Fruit fly (Drosophila melanogaster) whole organism, embryonic: ENCODE data around the gene CG31872.

Source experiments
- BtbVII ChIP-seq: fragments of 200-800 bp; sonication (Bioruptor generic); optimal IDR thresholded peaks from 3 replicates; lab custom pipeline; 2017; ENCODE audit warnings: missing biosample characterization, mild to moderate bottlenecking, missing genetic modification characterization
- CG10209 ChIP-seq: fragments of 200-800 bp; sonication (Bioruptor generic); optimal IDR thresholded peaks from 3 replicates; lab custom pipeline; 2017; ENCODE audit warnings: missing biosample characterization, mild to moderate bottlenecking, missing genetic modification characterization, missing genetic modification reagents
- CG11456 ChIP-seq: fragments of 200-800 bp; sonication (Bioruptor generic); IDR thresholded peaks from 3 replicates; pipeline ENCODE4 v1.3.6; 2022; ENCODE audit warnings: missing biosample characterization, missing genetic modification characterization
- CG12071 ChIP-seq: fragments of 200-800 bp; sonication (Bioruptor generic); optimal IDR thresholded peaks from 3 replicates; lab custom pipeline; 2018; ENCODE audit warnings: missing biosample characterization, mild to moderate bottlenecking, missing genetic modification characterization
- CG12155 ChIP-seq: fragments of 200-800 bp; sonication (Bioruptor generic); optimal IDR thresholded peaks from 3 replicates; lab custom pipeline; 2016; ENCODE audit warnings: missing biosample characterization, missing genetic modification characterization
- CG12219 ChIP-seq: fragments of 200-800 bp; sonication (Bioruptor generic); optimal IDR thresholded peaks from 3 replicates; lab custom pipeline; 2018; ENCODE audit warnings: missing biosample characterization, mild to moderate bottlenecking, missing genetic modification characterization
- CG1233 ChIP-seq: fragments of 200-800 bp; sonication (Bioruptor generic); optimal IDR thresholded peaks from 4 replicates; lab custom pipeline; 2018; ENCODE audit warnings: missing biosample characterization, mild to moderate bottlenecking, missing genetic modification characterization
- CG13296 ChIP-seq: fragments of 200-800 bp; sonication (Bioruptor generic); optimal IDR thresholded peaks from 3 replicates; lab custom pipeline; 2018; ENCODE audit warnings: missing biosample characterization, mild to moderate bottlenecking, missing genetic modification characterization
- CG13424 ChIP-seq: fragments of 200-800 bp; sonication (Bioruptor generic); optimal IDR thresholded peaks from 2 replicates; lab custom pipeline; 2019; ENCODE audit warnings: missing biosample characterization, mild to moderate bottlenecking, missing genetic modification characterization, moderate library complexity
- CG15073 ChIP-seq: fragments of 200-800 bp; sonication (Bioruptor generic); optimal IDR thresholded peaks from 2 replicates; lab custom pipeline; 2016; ENCODE audit warnings: missing biosample characterization, missing genetic modification characterization
- CG1647 ChIP-seq: fragments of 200-800 bp; sonication (Bioruptor generic); optimal IDR thresholded peaks from 3 replicates; lab custom pipeline; 2016; ENCODE audit warnings: missing biosample characterization, missing genetic modification characterization
- CG17328 ChIP-seq: fragments of 200-800 bp; sonication (Bioruptor generic); IDR thresholded peaks from 2 replicates; pipeline ENCODE4 v1.3.6; 2022; ENCODE audit warnings: missing biosample characterization, missing genetic modification characterization
- CG18764 ChIP-seq: fragments of 200-800 bp; sonication (Bioruptor generic); optimal IDR thresholded peaks from 3 replicates; lab custom pipeline; 2016; ENCODE audit warnings: missing biosample characterization, missing genetic modification characterization
- CG43689 ChIP-seq: fragments of 200-800 bp; sonication (Bioruptor generic); IDR thresholded peaks from 2 replicates; pipeline ENCODE4 v1.3.6; 2022; ENCODE audit warnings: missing biosample characterization, missing genetic modification characterization
- CG4730 ChIP-seq: fragments of 200-800 bp; sonication (Bioruptor generic); IDR thresholded peaks from 2 replicates; pipeline ENCODE4 v1.3.6; 2022; ENCODE audit warnings: missing biosample characterization, missing genetic modification characterization
- CG6272 ChIP-seq: fragments of 200-800 bp; sonication (Bioruptor generic); IDR thresholded peaks from 2 replicates; pipeline ENCODE4 v1.3.6; 2022; ENCODE audit warnings: missing biosample characterization, missing genetic modification characterization
- CG6654 ChIP-seq: fragments of 200-800 bp; sonication (Bioruptor generic); optimal IDR thresholded peaks from 2 replicates; lab custom pipeline; 2017; ENCODE audit warnings: missing biosample characterization, mild to moderate bottlenecking, missing genetic modification characterization
- CG7271 ChIP-seq: fragments of 200-800 bp; sonication (Bioruptor generic); optimal IDR thresholded peaks from 2 replicates; lab custom pipeline; 2018; ENCODE audit warnings: missing biosample characterization, mild to moderate bottlenecking, missing genetic modification characterization, moderate library complexity
- CG8359 ChIP-seq: fragments of 200-800 bp; sonication (Bioruptor generic); optimal IDR thresholded peaks from 2 replicates; lab custom pipeline; 2017; ENCODE audit warnings: missing biosample characterization, mild to moderate bottlenecking, missing genetic modification characterization, borderline replicate concordance
- D ChIP-seq, 2 experiments: fragments of 200-800 bp in 1 of 2; fragments of >200 bp in 1 of 2; sonication (Bioruptor generic) in 1 of 2; optimal IDR thresholded peaks; 2 replicates in 1 of 2; 3 replicates in 1 of 2; lab custom pipeline; 2017; ENCODE audit warnings: mild to moderate bottlenecking in 1 of 2, missing biosample characterization in 1 of 2, missing genetic modification characterization in 1 of 2, missing genetic modification reagents in 1 of 2
- Deaf1 ChIP-seq: fragments of 200-800 bp; optimal IDR thresholded peaks from 3 replicates; lab custom pipeline; 2019; ENCODE audit warnings: missing biosample characterization, mild to moderate bottlenecking, missing genetic modification characterization, moderate library complexity
- Dip3 ChIP-seq: fragments of 200-800 bp; sonication (Bioruptor generic); optimal IDR thresholded peaks from 3 replicates; lab custom pipeline; 2016; ENCODE audit warnings: missing biosample characterization, missing genetic modification characterization
- Gsc ChIP-seq: fragments of 200-800 bp; sonication (Bioruptor generic); IDR thresholded peaks from 2 replicates; pipeline ENCODE4 v1.3.6; 2022; ENCODE audit warnings: missing biosample characterization, missing genetic modification characterization
- HLH54F ChIP-seq: fragments of 200-800 bp; sonication (Bioruptor generic); optimal IDR thresholded peaks from 3 replicates; lab custom pipeline; 2016; ENCODE audit warnings: missing biosample characterization, missing genetic modification characterization
- Max ChIP-seq: fragments of 200-800 bp; sonication (Bioruptor generic); optimal IDR thresholded peaks from 2 replicates; lab custom pipeline; 2016; ENCODE audit warnings: missing biosample characterization, mild to moderate bottlenecking, missing genetic modification characterization
- Sox100B ChIP-seq: fragments of 200-800 bp; sonication (Bioruptor generic); optimal IDR thresholded peaks from 3 replicates; lab custom pipeline; 2018; ENCODE audit warnings: missing biosample characterization, mild to moderate bottlenecking, missing genetic modification characterization
- Sry-δ ChIP-seq: fragments of 200-800 bp; sonication (Bioruptor generic); optimal IDR thresholded peaks from 2 replicates; lab custom pipeline; 2016; ENCODE audit warnings: missing biosample characterization, missing genetic modification characterization
- ac ChIP-seq: fragments of 200-800 bp; sonication (Bioruptor generic); optimal IDR thresholded peaks from 3 replicates; lab custom pipeline; 2017; ENCODE audit warnings: missing biosample characterization, mild to moderate bottlenecking, missing genetic modification characterization
- ase ChIP-seq: fragments of 200-800 bp; sonication (Bioruptor generic); IDR thresholded peaks from 3 replicates; pipeline ENCODE4 v1.3.6; 2022; ENCODE audit warnings: missing biosample characterization, missing genetic modification characterization
- br ChIP-seq: fragments of >200 bp; optimal IDR thresholded peaks from 2 replicates; lab custom pipeline; 2017
- cato ChIP-seq: fragments of 200-800 bp; sonication (Bioruptor generic); optimal IDR thresholded peaks from 2 replicates; lab custom pipeline; 2016; ENCODE audit warnings: missing biosample characterization, missing genetic modification characterization, borderline replicate concordance
- caup ChIP-seq: fragments of 200-800 bp; sonication (Bioruptor generic); optimal IDR thresholded peaks from 3 replicates; lab custom pipeline; 2017; ENCODE audit warnings: missing biosample characterization, mild to moderate bottlenecking, missing genetic modification characterization, moderate library complexity; ENCODE audit not compliant: severe bottlenecking
- chif ChIP-seq, 2 experiments: fragments of 200-800 bp; sonication (Bioruptor generic); optimal IDR thresholded peaks; 3 replicates each; lab custom pipeline; 2016; ENCODE audit warnings: missing biosample characterization in 2 of 2, missing genetic modification characterization in 2 of 2
- dmrt99B ChIP-seq: fragments of 200-800 bp; sonication (Bioruptor generic); optimal IDR thresholded peaks from 2 replicates; lab custom pipeline; 2018; ENCODE audit warnings: missing biosample characterization, mild to moderate bottlenecking, missing genetic modification characterization, moderate library complexity
- ewg ChIP-seq: fragments of 200-800 bp; sonication (Bioruptor generic); optimal IDR thresholded peaks from 3 replicates; lab custom pipeline; 2017; ENCODE audit warnings: mild to moderate bottlenecking, missing biosample characterization, missing genetic modification reagents, missing genetic modification characterization
- hb ChIP-seq: fragments of 200-800 bp; sonication (Bioruptor generic); IDR thresholded peaks from 3 replicates; pipeline ENCODE4 v1.3.6; 2022; ENCODE audit warnings: missing biosample characterization, missing genetic modification characterization; ENCODE audit not compliant: partially characterized antibody
- her ChIP-seq: fragments of 200-800 bp; sonication (Bioruptor generic); optimal IDR thresholded peaks from 2 replicates; lab custom pipeline; 2016; ENCODE audit warnings: missing biosample characterization, missing genetic modification characterization
- hkb ChIP-seq, 2 experiments: fragments of 200-800 bp in 1 of 2; fragments of >200 bp in 1 of 2; sonication (Bioruptor generic) in 1 of 2; IDR thresholded peaks in 1 of 2; optimal IDR thresholded peaks in 1 of 2; 2 replicates each; pipeline versions ENCODE4 v1.3.6 to Lab custom; 2017 to 2022; ENCODE audit warnings: missing biosample characterization in 1 of 2, missing genetic modification characterization in 1 of 2
- jumu ChIP-seq: fragments of 200-800 bp; sonication (Bioruptor generic); optimal IDR thresholded peaks from 3 replicates; lab custom pipeline; 2016; ENCODE audit warnings: missing biosample characterization, missing genetic modification characterization
- knrl ChIP-seq: fragments of 200-800 bp; sonication (Bioruptor generic); IDR thresholded peaks from 3 replicates; pipeline ENCODE4 v1.3.6; 2022; ENCODE audit warnings: missing biosample characterization, missing genetic modification characterization; ENCODE audit not compliant: partially characterized antibody
- lola ChIP-seq, 3 experiments: fragments of >200 bp in 2 of 3; fragments of 200-800 bp in 1 of 3; sonication (Bioruptor generic) in 1 of 3; optimal IDR thresholded peaks; 2 replicates each; lab custom pipeline; 2017 to 2019; ENCODE audit warnings: missing biosample characterization in 3 of 3, missing genetic modification characterization in 3 of 3, mild to moderate bottlenecking in 1 of 3, moderate library complexity in 1 of 3
- mld ChIP-seq: fragments of 200-800 bp; sonication (Bioruptor generic); IDR thresholded peaks from 3 replicates; pipeline ENCODE4 v1.3.6; 2022; ENCODE audit warnings: missing biosample characterization, missing genetic modification characterization; ENCODE audit not compliant: partially characterized antibody
- nerfin-1 ChIP-seq: fragments of 200-800 bp; sonication (Bioruptor generic); optimal IDR thresholded peaks from 3 replicates; lab custom pipeline; 2019; ENCODE audit warnings: missing biosample characterization, mild to moderate bottlenecking, missing genetic modification characterization, moderate library complexity
- otp ChIP-seq: fragments of 200-800 bp; sonication (Bioruptor generic); IDR thresholded peaks from 3 replicates; pipeline ENCODE4, ENCODE4 v1.3.6; 2022; ENCODE audit warnings: missing biosample characterization, missing genetic modification characterization
- pan ChIP-seq, 4 experiments: fragments of >200 bp in 3 of 4; fragments of 200-800 bp in 1 of 4; sonication (Bioruptor generic) in 1 of 4; optimal IDR thresholded peaks in 3 of 4; IDR thresholded peaks in 1 of 4; 2 replicates each; pipeline versions ENCODE4 v1.3.6 to Lab custom; 2017 to 2022; ENCODE audit warnings: missing biosample characterization in 2 of 4, missing genetic modification characterization in 2 of 4, mixed read lengths in 1 of 4
- row ChIP-seq: fragments of 200-800 bp; sonication (Bioruptor generic); IDR thresholded peaks from 3 replicates; pipeline ENCODE4 v1.3.6; 2022; ENCODE audit warnings: missing biosample characterization, missing genetic modification characterization
- sisA ChIP-seq: fragments of 200-800 bp; sonication (Bioruptor generic); IDR thresholded peaks from 2 replicates; pipeline ENCODE4 v1.3.6; 2022; ENCODE audit warnings: missing biosample characterization, missing genetic modification characterization
- tx ChIP-seq: fragments of 200-800 bp; sonication (Bioruptor generic); optimal IDR thresholded peaks from 2 replicates; lab custom pipeline; 2016; ENCODE audit warnings: missing biosample characterization, missing genetic modification characterization

The CG31872 gene

dm6 chr2L:10665603-10666002, 25.9 kb downstream of the CG31872 start (continued):
- TF ChIP-seq Sox100B, result peak; percentile 63
- TF ChIP-seq CG12219, result peak; percentile 78
- peak; percentile 85 for TF ChIP-seq sisA
- peak; percentile 85 for TF ChIP-seq CG43689
- peak; percentile 46 for TF ChIP-seq CG18764 (GFP tag; lab: Kevin White, UChicago)
- peak; percentile 74 for TF ChIP-seq CG13296
- TF ChIP-seq CG10209 (GFP tag; lab: Kevin White, UChicago), result peak; percentile 74
- no peak for TF ChIP-seq pan (optimal IDR thresholded peaks at IDR 0.05; lab: Kevin White, UChicago)
- TF ChIP-seq pan (GFP tag; optimal IDR thresholded peaks at IDR 0.05 in 1 of 2, IDR thresholded peaks at IDR 0.05 in 1 of 2), result peak in 1 of 2 experiments; percentile 93
- TF ChIP-seq CG13424 (tag; lab: Kevin White, UChicago), result peak; percentile 83
- peak; percentile 36; the same call in 1 of the 2 replicates for TF ChIP-seq Gsc (GFP tag; lab: Robert Waterston, UW)
- peak; percentile 56 for TF ChIP-seq CG12155
- no peak for TF ChIP-seq CG15073 (GFP tag; lab: Kevin White, UChicago)
- TF ChIP-seq row, result peak; percentile 90
- TF ChIP-seq CG6654 (GFP tag; lab: Kevin White, UChicago), result peak; percentile 33
- peak; percentile 53 for TF ChIP-seq ewg
- TF ChIP-seq Max (GFP tag; lab: Kevin White, UChicago), result peak; percentile 48
- peak; percentile 72 for TF ChIP-seq tx (GFP tag; lab: Kevin White, UChicago)
- TF ChIP-seq caup (GFP tag; lab: Kevin White, UChicago), result peak; percentile 68
- peak; percentile 83 for TF ChIP-seq otp (GFP tag; lab: Robert Waterston, UW)
- TF ChIP-seq Dip3 (GFP tag; lab: Kevin White, UChicago), result peak; percentile 69
- peak; percentile 3 for TF ChIP-seq Deaf1
- TF ChIP-seq cato (GFP tag; lab: Kevin White, UChicago), result peak; percentile 33
- peak; percentile 84; the same call in 2 of the 3 replicates for TF ChIP-seq CG11456 (GFP tag; lab: Robert Waterston, UW)
- peak; percentile 70 for TF ChIP-seq HLH54F (GFP tag; lab: Kevin White, UChicago)
- TF ChIP-seq BtbVII (GFP tag; lab: Kevin White, UChicago), result peak; percentile 19
- TF ChIP-seq CG6272 (GFP tag; lab: Robert Waterston, UW), result peak; percentile 75
- TF ChIP-seq chif (GFP tag; optimal IDR thresholded peaks at IDR 0.05; lab: Kevin White, UChicago), result peak; percentile 69 to 77
- TF ChIP-seq ase (GFP tag; lab: Robert Waterston, UW), result peak; percentile 86
- TF ChIP-seq mld (GFP tag; lab: Robert Waterston, UW), result no peak
- peak; percentile 65 for TF ChIP-seq CG1647 (GFP tag; lab: Kevin White, UChicago)
- no peak for TF ChIP-seq ac
- peak; percentile 12 for TF ChIP-seq CG7271 (tag; lab: Kevin White, UChicago)
- TF ChIP-seq CG17328, result peak; percentile 75
- TF ChIP-seq dmrt99B (tag; lab: Kevin White, UChicago), result peak; percentile 87
- peak; percentile 38 for TF ChIP-seq Sry-δ
- no peak for TF ChIP-seq knrl (GFP tag; lab: Robert Waterston, UW)
- peak; percentile 60 for TF ChIP-seq CG1233 (GFP tag; lab: Kevin White, UChicago)
- TF ChIP-seq lola (GFP tag; optimal IDR thresholded peaks at IDR 0.05; lab: Kevin White, UChicago), result no peak
- no peak for TF ChIP-seq hkb (optimal IDR thresholded peaks at IDR 0.05; lab: Kevin White, UChicago)
- TF ChIP-seq hkb (GFP tag; IDR thresholded peaks at IDR 0.05; lab: Robert Waterston, UW), result peak; percentile 95
- no peak for TF ChIP-seq hb (GFP tag; lab: Robert Waterston, UW)
- peak; percentile 75 for TF ChIP-seq her (GFP tag; lab: Kevin White, UChicago)
- TF ChIP-seq D (optimal IDR thresholded peaks at IDR 0.05; lab: Kevin White, UChicago), result no peak
- peak; percentile 3 for TF ChIP-seq D (GFP tag; optimal IDR thresholded peaks at IDR 0.05; lab: Kevin White, UChicago)
- TF ChIP-seq br (lab: Kevin White, UChicago), result no peak
- TF ChIP-seq CG8359, result no peak
- TF ChIP-seq jumu, result peak; percentile 64
- TF ChIP-seq CG4730 (GFP tag; lab: Robert Waterston, UW), result peak; percentile 89
- TF ChIP-seq CG12071 (GFP tag; lab: Kevin White, UChicago), result peak; percentile 81
- TF ChIP-seq nerfin-1 (tag; lab: Kevin White, UChicago), result no peak
